Worm (Caenorhabditis elegans) whole organism, L4 larva: ENCODE results near the gene C45B2.3.
A peak's percentile ranks its signal among the peaks of the same experiment; 100 is the strongest.

Experiments used
- D1046.2 ChIP-seq: fragments of 200-800 bp; sonication (Bioruptor generic); IDR thresholded peaks from 2 replicates; pipeline ENCODE4 v1.3.6; 2022; ENCODE audit warnings: missing genetic modification characterization, missing compliant biosample characterization
- F10B5.3 ChIP-seq: sonication (generic microtip); optimal IDR thresholded peaks from 2 replicates; lab custom pipeline; 2016; ENCODE audit warnings: mild to moderate bottlenecking, missing genetic modification characterization, missing compliant biosample characterization
- F44E2.7 ChIP-seq: fragments of 200-800 bp; sonication (Bioruptor generic); IDR thresholded peaks from 2 replicates; pipeline ENCODE4 v2.1.2; 2022; ENCODE audit warnings: missing genetic modification characterization, missing compliant biosample characterization
- R02D3.7 ChIP-seq: fragments of 150-350 bp; sonication (generic microtip); optimal IDR thresholded peaks from 3 replicates; lab custom pipeline; 2014; ENCODE audit warnings: missing biosample characterization, missing genetic modification characterization
- Y105C5A.15 ChIP-seq: fragments of 200-800 bp; sonication (Bioruptor generic); IDR thresholded peaks from 2 replicates; pipeline ENCODE4 v1.3.6; 2022; ENCODE audit warnings: missing genetic modification characterization, missing compliant biosample characterization
- Y48G9A.11 ChIP-seq: fragments of 200-800 bp; sonication (Bioruptor generic); IDR thresholded peaks from 2 replicates; pipeline ENCODE4 v1.3.6; 2022; ENCODE audit warnings: missing genetic modification reagents, missing genetic modification characterization, missing compliant biosample characterization
- ZK546.5 ChIP-seq, 2 experiments: sonication (generic microtip); optimal IDR thresholded peaks; 2 replicates each; lab custom pipeline; 2017; ENCODE audit warnings: missing biosample characterization in 2 of 2, missing genetic modification characterization in 2 of 2
- aly-2 ChIP-seq: sonication (generic microtip); optimal IDR thresholded peaks from 2 replicates; lab custom pipeline; 2018; ENCODE audit warnings: missing biosample characterization, missing genetic modification characterization
- ceh-28 ChIP-seq: fragments of 150-350 bp; optimal IDR thresholded peaks from 2 replicates; lab custom pipeline; 2014; ENCODE audit warnings: missing biosample characterization, missing genetic modification reagents, missing genetic modification characterization
- ceh-32 ChIP-seq: sonication (generic microtip); optimal IDR thresholded peaks from 2 replicates; lab custom pipeline; 2016; ENCODE audit warnings: mild to moderate bottlenecking, missing genetic modification characterization, missing compliant biosample characterization; ENCODE audit not compliant: poor library complexity
- ceh-44 ChIP-seq: fragments of 200-800 bp; sonication (Bioruptor generic); IDR thresholded peaks from 2 replicates; pipeline ENCODE4 v1.3.6; 2022; ENCODE audit warnings: missing genetic modification reagents, missing genetic modification characterization, missing compliant biosample characterization
- ceh-62 ChIP-seq: sonication (generic microtip); optimal IDR thresholded peaks from 2 replicates; lab custom pipeline; 2017; ENCODE audit warnings: missing biosample characterization, missing genetic modification characterization
- daf-16 ChIP-seq, 3 experiments: sonication (generic microtip); optimal IDR thresholded peaks; 2 replicates each; lab custom pipeline; 2016 to 2017; ENCODE audit warnings: missing genetic modification characterization in 3 of 3, missing genetic modification reagents in 3 of 3, mild to moderate bottlenecking in 2 of 3, missing compliant biosample characterization in 2 of 3, missing biosample characterization in 1 of 3, moderate library complexity in 1 of 3
- daf-8 ChIP-seq: fragments of 200-800 bp; sonication (Bioruptor generic); IDR thresholded peaks from 2 replicates; pipeline ENCODE4 v1.3.6; 2022; ENCODE audit warnings: missing genetic modification characterization, missing compliant biosample characterization
- dpl-1 ChIP-seq: fragments of 150-350 bp; optimal IDR thresholded peaks from 2 replicates; lab custom pipeline; 2014; ENCODE audit warnings: missing biosample characterization, missing genetic modification reagents, missing genetic modification characterization
- dve-1 ChIP-seq: sonication (generic microtip); optimal IDR thresholded peaks from 2 replicates; lab custom pipeline; 2017; ENCODE audit warnings: antibody characterized with exemption, mild to moderate bottlenecking, missing genetic modification characterization, missing compliant biosample characterization; ENCODE audit not compliant: insufficient read depth
- hlh-11 ChIP-seq: fragments of 200-800 bp; sonication (Bioruptor generic); optimal IDR thresholded peaks from 2 replicates; lab custom pipeline; 2018; ENCODE audit warnings: mild to moderate bottlenecking, missing genetic modification characterization, missing compliant biosample characterization
- hmg-1.1 ChIP-seq: fragments of 200-800 bp; sonication (Bioruptor generic); IDR thresholded peaks from 2 replicates; pipeline ENCODE4 v1.3.6; 2022; ENCODE audit warnings: missing genetic modification reagents, missing genetic modification characterization, missing compliant biosample characterization
- lin-1 ChIP-seq: fragments of 200-800 bp; sonication (Bioruptor generic); IDR thresholded peaks from 2 replicates; pipeline ENCODE4 v1.3.6; 2022; ENCODE audit warnings: missing genetic modification reagents, missing genetic modification characterization, missing compliant biosample characterization
- lin-29 ChIP-seq: fragments of 200-800 bp; sonication (Bioruptor generic); IDR thresholded peaks from 2 replicates; pipeline ENCODE4 v1.3.6; 2022; ENCODE audit warnings: missing genetic modification reagents, missing genetic modification characterization, missing compliant biosample characterization
- lin-38 ChIP-seq: fragments of 200-800 bp; sonication (Bioruptor generic); IDR thresholded peaks from 2 replicates; pipeline ENCODE4 v1.3.6; 2022; ENCODE audit warnings: missing genetic modification reagents, missing genetic modification characterization, missing compliant biosample characterization
- lsy-2 ChIP-seq, 2 experiments: fragments of 150-350 bp in 1 of 2; sonication (generic microtip) in 1 of 2; optimal IDR thresholded peaks; 2 replicates each; lab custom pipeline; 2014 to 2017; ENCODE audit warnings: missing biosample characterization in 2 of 2, missing genetic modification characterization in 2 of 2
- madf-5 ChIP-seq, 2 experiments: fragments of 200-800 bp; sonication (Bioruptor generic); IDR thresholded peaks; 2 replicates each; pipeline ENCODE4 v1.3.6; 2022; ENCODE audit warnings: missing compliant biosample characterization in 2 of 2, missing genetic modification characterization in 2 of 2
- madf-9 ChIP-seq: fragments of 200-800 bp; sonication (Bioruptor generic); conservative IDR thresholded peaks from 2 replicates; pipeline ENCODE4 v1.3.6; 2022; ENCODE audit warnings: missing genetic modification reagents, missing genetic modification characterization, missing compliant biosample characterization
- mdt-29 ChIP-seq: fragments of 200-800 bp; sonication (Bioruptor generic); IDR thresholded peaks from 2 replicates; pipeline ENCODE4 v1.3.6; 2022; ENCODE audit warnings: missing genetic modification reagents, missing genetic modification characterization, missing compliant biosample characterization
- mep-1 ChIP-seq: fragments of 150-350 bp; sonication (generic microtip); optimal IDR thresholded peaks from 3 replicates; lab custom pipeline; 2014; ENCODE audit warnings: missing biosample characterization, missing genetic modification characterization
- mxl-2 ChIP-seq: fragments of 200-800 bp; sonication (Bioruptor generic); conservative IDR thresholded peaks from 2 replicates; pipeline ENCODE4 v1.3.6; 2022; ENCODE audit warnings: missing genetic modification reagents, missing genetic modification characterization, missing compliant biosample characterization
- mxl-3 ChIP-seq: fragments of 200-800 bp; sonication (Bioruptor generic); optimal IDR thresholded peaks from 2 replicates; lab custom pipeline; 2018; ENCODE audit warnings: mild to moderate bottlenecking, missing genetic modification characterization, missing compliant biosample characterization
- nhr-10 ChIP-seq: fragments of 150-350 bp; optimal IDR thresholded peaks from 2 replicates; lab custom pipeline; 2014; ENCODE audit warnings: missing biosample characterization, missing genetic modification characterization
- nhr-11 ChIP-seq: fragments of 150-350 bp; optimal IDR thresholded peaks from 2 replicates; lab custom pipeline; 2014; ENCODE audit warnings: missing biosample characterization, missing genetic modification characterization
- nhr-237 ChIP-seq: sonication (generic microtip); optimal IDR thresholded peaks from 2 replicates; lab custom pipeline; 2017; ENCODE audit warnings: missing biosample characterization, missing genetic modification characterization
- nhr-28 ChIP-seq: fragments of 150-350 bp; optimal IDR thresholded peaks from 2 replicates; lab custom pipeline; 2014; ENCODE audit warnings: missing biosample characterization, missing genetic modification characterization
- nhr-48 ChIP-seq: sonication (generic microtip); optimal IDR thresholded peaks from 2 replicates; lab custom pipeline; 2016; ENCODE audit warnings: mild to moderate bottlenecking, missing genetic modification characterization, missing compliant biosample characterization
- nhr-76 ChIP-seq: fragments of 150-350 bp; optimal IDR thresholded peaks from 2 replicates; lab custom pipeline; 2014; ENCODE audit warnings: missing biosample characterization, missing genetic modification characterization
- nhr-77 ChIP-seq: fragments of 150-350 bp; optimal IDR thresholded peaks from 2 replicates; lab custom pipeline; 2014; ENCODE audit warnings: missing biosample characterization, missing genetic modification characterization
- sdz-12 ChIP-seq: fragments of 200-800 bp; sonication (Bioruptor generic); optimal IDR thresholded peaks from 2 replicates; lab custom pipeline; 2018; ENCODE audit warnings: mild to moderate bottlenecking, missing genetic modification characterization, missing compliant biosample characterization
- set-16 ChIP-seq: fragments of 200-800 bp; sonication (Bioruptor generic); IDR thresholded peaks from 2 replicates; pipeline ENCODE4 v1.3.6; 2022; ENCODE audit warnings: missing genetic modification reagents, missing genetic modification characterization, missing compliant biosample characterization
- skn-1 ChIP-seq: fragments of 150-350 bp; optimal IDR thresholded peaks from 2 replicates; lab custom pipeline; 2014; ENCODE audit warnings: missing biosample characterization, missing genetic modification characterization
- spr-1 ChIP-seq: sonication (generic microtip); optimal IDR thresholded peaks from 2 replicates; lab custom pipeline; 2016; ENCODE audit warnings: mild to moderate bottlenecking, missing genetic modification characterization, missing compliant biosample characterization
- tra-1 ChIP-seq: fragments of 200-800 bp; sonication (Bioruptor generic); IDR thresholded peaks from 2 replicates; pipeline ENCODE4 v1.3.6; 2022; ENCODE audit warnings: missing genetic modification reagents, missing genetic modification characterization, missing compliant biosample characterization
- unc-62 ChIP-seq, 3 experiments: fragments of 150-350 bp in 1 of 3; sonication (generic microtip); optimal IDR thresholded peaks in 2 of 3; peaks in 1 of 3; 1 replicate in 1 of 3; 2 replicates in 2 of 3; lab custom pipeline; 2014 to 2017; ENCODE audit warnings: missing biosample characterization in 3 of 3, missing genetic modification characterization in 3 of 3, missing genetic modification reagents in 3 of 3, missing genotype in 1 of 3
- zfp-2 ChIP-seq: sonication (generic microtip); optimal IDR thresholded peaks from 2 replicates; lab custom pipeline; 2016; ENCODE audit warnings: mild to moderate bottlenecking, missing genetic modification characterization, missing compliant biosample characterization
- zip-2 ChIP-seq: fragments of 150-350 bp; optimal IDR thresholded peaks from 2 replicates; lab custom pipeline; 2014; ENCODE audit warnings: missing biosample characterization, missing genetic modification characterization

C45B2.3 gene

DNA sequence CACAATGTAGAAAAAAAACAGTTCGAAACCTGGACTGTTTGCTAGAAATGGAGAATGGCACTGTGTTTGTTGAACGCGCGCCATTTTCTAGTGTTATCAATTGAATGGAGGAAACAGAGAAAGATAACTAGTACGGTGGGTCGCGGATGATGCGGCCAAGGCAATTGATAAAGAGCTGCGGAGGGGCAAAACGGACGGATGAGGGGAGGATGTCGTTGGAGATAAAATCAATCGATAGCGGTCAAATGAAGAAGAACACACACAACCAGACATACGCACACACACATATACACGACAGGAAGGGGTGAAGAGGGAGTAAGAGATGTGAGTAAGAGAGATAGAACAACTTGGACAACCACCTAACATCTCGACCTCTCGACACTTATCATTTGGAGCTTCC is 32.7 kb upstream of the C45B2.3 start:
- TF ChIP-seq daf-16 (GFP tag; optimal IDR thresholded peaks at IDR 0.05; lab: Kevin White, UChicago): no peak
- TF ChIP-seq daf-16 (tag; optimal IDR thresholded peaks at IDR 0.05; lab: Kevin White, UChicago): peak; percentile 26
- TF ChIP-seq nhr-28 (tag; lab: Kevin White, UChicago): peak; percentile 49
- TF ChIP-seq F10B5.3: no peak
- TF ChIP-seq hlh-11 (tag; lab: Kevin White, UChicago): peak; percentile 37
- peak; percentile 20 for TF ChIP-seq ceh-28 (tag; lab: Kevin White, UChicago)

DNA sequence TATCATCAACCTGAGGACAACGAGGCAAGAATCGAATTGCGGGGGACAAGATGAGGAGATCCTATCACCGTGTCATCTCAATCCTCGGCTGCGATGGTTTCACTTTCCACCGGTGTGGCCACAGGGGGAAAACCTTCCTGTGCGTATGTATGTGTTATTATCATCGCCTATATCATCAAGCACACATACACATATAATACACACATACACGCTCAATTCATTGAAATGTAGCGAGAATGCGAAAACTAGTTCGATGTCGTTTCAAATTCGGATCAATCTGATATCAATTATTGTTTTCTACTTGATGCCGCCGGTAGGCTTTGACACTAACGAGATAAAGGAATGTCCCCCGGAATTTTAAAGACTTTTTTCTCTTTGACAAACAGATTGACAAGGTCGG is 31.9 kb upstream of the C45B2.3 start:
- TF ChIP-seq lin-1 (GFP tag; lab: Robert Waterston, UW) (no peak), Y48G9A.11 (GFP tag; lab: Robert Waterston, UW) (no peak), set-16 (GFP tag; lab: Robert Waterston, UW) (no peak), ceh-62 (tag; lab: Kevin White, UChicago) (no peak), hlh-11 (tag; lab: Kevin White, UChicago) (no peak), lin-29 (GFP tag; lab: Robert Waterston, UW) (no peak), skn-1 (tag; lab: Kevin White, UChicago) (no peak), lsy-2 (tag; optimal IDR thresholded peaks at IDR 0.05; lab: Kevin White, UChicago) (no peak), dve-1 (tag; lab: Kevin White, UChicago) (no peak), unc-62 (GFP tag; optimal IDR thresholded peaks at IDR 0.05 in 1 of 2; lab: Kevin White, UChicago) (peak in 1 of 2 experiments; percentile 32), unc-62 (tag; optimal IDR thresholded peaks at IDR 0.05; lab: Kevin White, UChicago) (no peak), ceh-32 (no peak), nhr-10 (no peak), nhr-28 (tag; lab: Kevin White, UChicago) (peak; percentile 69), mxl-3 (GFP tag; lab: Kevin White, UChicago) (peak; percentile 26), lin-38 (GFP tag; lab: Robert Waterston, UW) (no peak), D1046.2 (no peak), sdz-12 (GFP tag; lab: Kevin White, UChicago) (no peak)

DNA sequence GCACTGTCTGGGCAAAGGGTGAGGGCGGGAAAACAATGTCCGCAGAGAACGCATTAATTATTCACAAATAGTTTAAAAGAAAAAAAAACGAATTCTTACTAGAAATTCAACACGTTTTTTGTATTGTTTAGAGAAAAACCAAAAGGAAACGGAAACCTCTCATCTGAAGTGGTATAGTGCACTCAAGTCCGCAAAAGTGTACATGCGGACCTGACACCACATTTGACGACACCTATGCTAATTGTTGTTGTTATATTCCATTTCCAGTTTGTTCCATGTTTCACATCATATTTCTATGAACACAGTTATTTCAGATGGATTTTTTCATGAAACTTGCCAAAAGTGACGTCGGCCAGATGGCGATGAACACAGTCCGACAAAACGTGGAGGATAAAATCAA is 30.0 kb upstream of the C45B2.3 start, which contains the start of gene C45B2.6:
TSS of gene C45B2.6 (plus strand) at position 136 of the 400 bp plus-strand sequence.
- TF ChIP-seq nhr-48 (tag; lab: Kevin White, UChicago) (no peak), daf-16 (GFP tag; optimal IDR thresholded peaks at IDR 0.05; lab: Kevin White, UChicago) (no peak), daf-16 (tag; optimal IDR thresholded peaks at IDR 0.05; lab: Kevin White, UChicago) (peak; percentile 13), dpl-1 (GFP tag; lab: Kevin White, UChicago) (peak; percentile 4), Y105C5A.15 (GFP tag; lab: Robert Waterston, UW) (no peak), R02D3.7 (tag; lab: Kevin White, UChicago) (no peak), dve-1 (tag; lab: Kevin White, UChicago) (peak; percentile 31), lsy-2 (tag; optimal IDR thresholded peaks at IDR 0.05; lab: Kevin White, UChicago) (peak in 1 of 2 experiments; percentile 43), zfp-2 (tag; lab: Kevin White, UChicago) (no peak)

DNA sequence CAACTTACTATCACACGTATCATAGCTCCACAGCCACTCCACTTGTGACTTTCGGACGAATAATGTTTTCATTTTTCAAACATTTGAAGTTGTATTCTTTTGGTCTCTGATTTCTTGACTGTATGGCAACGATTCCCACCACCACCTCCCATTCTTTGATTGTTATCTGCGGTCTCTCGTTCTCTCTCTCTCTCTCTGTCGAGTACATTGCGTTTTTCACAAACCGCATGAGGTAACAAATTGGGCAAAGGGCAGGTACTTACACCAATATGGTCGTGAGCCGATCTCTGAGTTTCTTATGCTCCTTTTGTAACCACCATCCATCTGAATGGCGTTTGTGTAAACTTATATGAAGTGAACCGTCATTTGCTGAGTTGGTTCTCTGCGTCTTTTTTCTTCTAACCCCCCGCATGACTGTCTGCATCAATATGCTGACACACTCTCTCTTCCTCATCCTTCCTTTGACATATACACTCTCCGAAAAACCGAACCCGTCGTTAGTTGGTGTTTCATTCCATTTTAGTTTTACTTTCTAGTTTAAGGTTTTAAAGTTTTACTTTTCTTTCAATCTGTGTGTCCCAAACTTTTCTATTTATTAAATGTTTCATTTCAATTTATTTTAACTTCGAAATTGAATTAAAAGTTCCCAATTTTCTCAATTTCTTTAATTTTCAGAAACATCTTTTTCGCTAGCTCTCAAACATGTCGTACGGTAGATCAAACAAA is 25.0 kb upstream of the C45B2.3 start, which contains the start of gene gln-1:
TSS of gene gln-1 (plus strand) at position 676 of the 726 bp plus-strand sequence.
- TF ChIP-seq Y105C5A.15 (GFP tag; lab: Robert Waterston, UW) (no peak), hmg-1.1 (GFP tag; lab: Robert Waterston, UW) (0 out of 2 replicates have a peak, but pooled peaks have one; percentile 33), daf-16 (GFP tag; optimal IDR thresholded peaks at IDR 0.05; lab: Kevin White, UChicago) (no peak), daf-16 (tag; optimal IDR thresholded peaks at IDR 0.05; lab: Kevin White, UChicago) (peak; percentile 67), F44E2.7 (GFP tag; lab: Robert Waterston, UW) (no peak), tra-1 (no peak), nhr-11 (tag; lab: Kevin White, UChicago) (no peak), ZK546.5 (tag; optimal IDR thresholded peaks at IDR 0.05; lab: Kevin White, UChicago) (no peak), madf-9 (no peak), nhr-237 (no peak), ceh-44 (GFP tag; lab: Robert Waterston, UW) (no peak), mxl-2 (GFP tag; lab: Robert Waterston, UW) (no peak), nhr-76 (no peak), nhr-77 (tag; lab: Kevin White, UChicago) (peak; percentile 45), zip-2 (tag; lab: Kevin White, UChicago) (no peak), mdt-29 (GFP tag; lab: Robert Waterston, UW) (no peak), spr-1 (tag; lab: Kevin White, UChicago) (no peak), madf-5 (GFP tag; IDR thresholded peaks at IDR 0.05; lab: Robert Waterston, UW) (no peak), aly-2 (tag; lab: Kevin White, UChicago) (no peak), daf-8 (GFP tag; lab: Robert Waterston, UW) (no peak), mep-1 (peak; percentile 49), nhr-10 (peak; percentile 66), Y48G9A.11 (GFP tag; lab: Robert Waterston, UW) (no peak)
